Worm (Caenorhabditis elegans) whole organism, young adult: ENCODE data around the gene clec-193.
"Not testable (repeated sequence)": the region's sequence is repeated elsewhere in the genome, so short reads cannot be mapped to it uniquely, and the experiment has no call there.

ENCODE experiments used
- B0336.3 ChIP-seq: fragments of 200-800 bp; sonication (Bioruptor generic); IDR thresholded peaks from 2 replicates; pipeline ENCODE4 v1.3.6; 2022; ENCODE audit warnings: missing genetic modification characterization, missing compliant biosample characterization
- T07F8.4 ChIP-seq: sonication (generic microtip); optimal IDR thresholded peaks from 2 replicates; lab custom pipeline; 2016; ENCODE audit warnings: mild to moderate bottlenecking, missing genetic modification characterization, moderate library complexity, missing compliant biosample characterization
- lir-1 ChIP-seq: fragments of 200-800 bp; sonication (Bioruptor generic); conservative IDR thresholded peaks from 2 replicates; pipeline ENCODE4 v1.3.6; 2022; ENCODE audit warnings: missing genetic modification reagents, missing genetic modification characterization, missing compliant biosample characterization

clec-193 gene

DNA sequence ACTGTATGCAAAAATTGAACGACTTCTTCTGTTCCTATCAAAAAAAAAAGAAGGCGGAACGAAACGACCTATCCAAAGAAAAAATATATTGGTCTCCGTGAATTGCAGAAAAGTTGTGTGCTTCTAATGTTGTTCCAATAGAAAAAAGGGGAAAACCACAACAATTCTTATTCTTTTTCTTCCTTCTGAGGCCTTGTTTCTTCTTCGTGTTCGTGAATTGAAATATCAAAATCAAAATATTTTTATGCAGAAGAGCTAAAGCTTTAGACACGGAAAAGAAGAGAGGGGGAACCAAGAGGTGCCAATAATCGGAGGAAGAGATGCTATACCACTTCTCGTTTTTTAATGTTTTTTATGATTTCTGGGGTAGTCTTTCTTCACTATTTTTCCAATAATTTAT, 50.5 kb downstream of the clec-193 start, which contains the start of gene Y43D4A.2:
TSS of gene Y43D4A.2 (minus strand) at position 101 of the 400 bp plus-strand sequence.
- not testable (repeated sequence) for TF ChIP-seq T07F8.4 (tag; lab: Kevin White, UChicago); lir-1 (GFP tag; lab: Robert Waterston, UW); B0336.3 (GFP tag; lab: Robert Waterston, UW)
